Fruit fly (Drosophila melanogaster) whole organism, wandering third instar larva: ENCODE results near the gene Jon66Ci.

ENCODE experiments used
- Dfd ChIP-seq: fragments of >200 bp; optimal IDR thresholded peaks from 2 replicates; lab custom pipeline; 2017; ENCODE audit warnings: missing biosample characterization, missing genetic modification characterization
- Dif ChIP-seq: fragments of 200-275, 200-300 bp; sonication (Bioruptor generic); optimal IDR thresholded peaks from 2 replicates; lab custom pipeline; 2018; ENCODE audit warnings: missing biosample characterization, missing genetic modification characterization; ENCODE audit not compliant: partially characterized antibody
- pan ChIP-seq: fragments of >200 bp; optimal IDR thresholded peaks from 2 replicates; lab custom pipeline; 2017
- tai ChIP-seq: sonication (Bioruptor generic); optimal IDR thresholded peaks from 2 replicates; lab custom pipeline; 2016; ENCODE audit warnings: missing biosample characterization, missing genetic modification characterization
- usp ChIP-seq: fragments of >200 bp; optimal IDR thresholded peaks from 2 replicates; lab custom pipeline; 2017; ENCODE audit warnings: missing biosample characterization, missing genetic modification characterization

DNA sequence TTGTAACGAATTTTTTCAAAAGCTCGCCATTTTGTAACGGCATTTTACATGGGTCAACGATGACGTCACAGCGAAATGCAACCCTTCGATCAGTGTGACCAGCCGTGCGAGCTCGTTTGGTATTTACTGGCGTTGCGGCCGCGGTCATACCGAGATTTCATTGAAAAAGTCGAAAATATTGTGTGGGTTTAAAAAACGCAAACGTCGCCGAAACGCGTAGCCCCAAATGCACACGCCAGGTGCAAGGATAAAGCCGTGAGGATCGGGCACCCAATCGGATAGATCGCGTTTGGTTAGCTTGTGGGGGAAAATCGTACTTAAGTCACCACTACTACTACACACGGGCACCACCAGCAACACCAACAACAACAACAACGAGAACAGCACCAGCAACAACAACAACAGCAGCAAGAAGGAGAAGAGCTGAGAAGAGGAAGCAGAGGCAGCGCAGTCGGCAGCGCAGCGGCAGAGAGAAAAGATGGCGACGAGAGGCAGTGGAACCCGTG is 33.5 kb downstream of the Jon66Ci start, which contains the start of gene Cbl:
- TF ChIP-seq pan (lab: Kevin White, UChicago): no peak
- TF ChIP-seq Dfd: no peak
- TF ChIP-seq tai: no peak
- no peak for TF ChIP-seq usp (GFP tag; lab: Kevin White, UChicago)
- peak; percentile 8 for TF ChIP-seq Dif (GFP tag; lab: Kevin White, UChicago)
